Worm (Caenorhabditis elegans) whole organism, L3 larva: ENCODE measurements around the gene mnk-1.

Source experiments
- ZK546.5 ChIP-seq: sonication (generic microtip); optimal IDR thresholded peaks from 2 replicates; lab custom pipeline; 2017; ENCODE audit warnings: missing biosample characterization, missing genetic modification characterization
- aly-2 ChIP-seq: fragments of 150-350 bp; optimal IDR thresholded peaks from 2 replicates; lab custom pipeline; 2014; ENCODE audit warnings: missing biosample characterization, missing genetic modification characterization
- ama-1 ChIP-seq: fragments of 150-350 bp; optimal IDR thresholded peaks from 2 replicates; lab custom pipeline; 2018
- ceh-16 ChIP-seq: sonication (generic microtip); optimal IDR thresholded peaks from 2 replicates; lab custom pipeline; 2017; ENCODE audit warnings: missing biosample characterization, missing genetic modification characterization
- ceh-28 ChIP-seq: fragments of 150-350 bp; optimal IDR thresholded peaks from 2 replicates; lab custom pipeline; 2014; ENCODE audit warnings: missing biosample characterization, missing genetic modification reagents, missing genetic modification characterization
- ceh-82 ChIP-seq: fragments of 150-350 bp; optimal IDR thresholded peaks from 2 replicates; lab custom pipeline; 2014; ENCODE audit warnings: missing biosample characterization, missing genetic modification characterization
- ceh-9 ChIP-seq: sonication (generic microtip); optimal IDR thresholded peaks from 2 replicates; lab custom pipeline; 2018; ENCODE audit warnings: missing biosample characterization, missing genetic modification characterization
- daf-12 ChIP-seq: fragments of 150-350 bp; optimal IDR thresholded peaks from 2 replicates; lab custom pipeline; 2014; ENCODE audit warnings: missing biosample characterization, missing genetic modification reagents, missing genetic modification characterization
- egl-27 ChIP-seq: sonication (generic microtip); optimal IDR thresholded peaks from 4 replicates; lab custom pipeline; 2017; ENCODE audit warnings: missing biosample characterization, missing genetic modification reagents, missing genetic modification characterization
- egl-5 ChIP-seq: fragments of 150-350 bp; optimal IDR thresholded peaks from 2 replicates; lab custom pipeline; 2017; ENCODE audit warnings: missing biosample characterization, missing genetic modification reagents, missing genetic modification characterization, inconsistent platforms
- elt-1 ChIP-seq: fragments of 150-350 bp; optimal IDR thresholded peaks from 2 replicates; lab custom pipeline; 2014; ENCODE audit warnings: missing biosample characterization, missing genetic modification characterization
- elt-2 ChIP-seq: sonication (generic microtip); optimal IDR thresholded peaks from 2 replicates; lab custom pipeline; 2016; ENCODE audit warnings: missing genetic modification reagents, mild to moderate bottlenecking, missing genetic modification characterization, missing compliant biosample characterization
- eor-1 ChIP-seq, 2 experiments: fragments of 150-350 bp; optimal IDR thresholded peaks; 2 replicates each; lab custom pipeline; 2014 to 2018; ENCODE audit warnings: missing biosample characterization in 2 of 2, missing genetic modification characterization in 2 of 2
- fkh-10 ChIP-seq: sonication (generic microtip); optimal IDR thresholded peaks from 2 replicates; lab custom pipeline; 2017; ENCODE audit warnings: missing biosample characterization, missing genetic modification reagents, missing genetic modification characterization
- fkh-2 ChIP-seq: fragments of 150-350 bp; optimal IDR thresholded peaks from 2 replicates; lab custom pipeline; 2014; ENCODE audit warnings: missing biosample characterization, missing genetic modification reagents, missing genetic modification characterization
- fos-1 ChIP-seq: fragments of 150-350 bp; optimal IDR thresholded peaks from 2 replicates; lab custom pipeline; 2014; ENCODE audit warnings: missing biosample characterization, missing genetic modification characterization
- jun-1 ChIP-seq: fragments of 150-350 bp; optimal IDR thresholded peaks from 2 replicates; lab custom pipeline; 2014; ENCODE audit warnings: missing biosample characterization, missing genetic modification reagents, missing genetic modification characterization
- lin-15B ChIP-seq: fragments of 150-350 bp; optimal IDR thresholded peaks from 2 replicates; lab custom pipeline; 2014; ENCODE audit warnings: missing biosample characterization, missing genetic modification characterization
- mdl-1 ChIP-seq: fragments of 150-350 bp; optimal IDR thresholded peaks from 2 replicates; lab custom pipeline; 2014; ENCODE audit warnings: missing biosample characterization, missing genetic modification characterization
- mml-1 ChIP-seq: fragments of 150-350 bp; sonication (generic microtip); optimal IDR thresholded peaks from 3 replicates; lab custom pipeline; 2014; ENCODE audit warnings: missing biosample characterization, missing genetic modification characterization
- nfya-1 ChIP-seq: sonication (generic microtip); optimal IDR thresholded peaks from 2 replicates; lab custom pipeline; 2017; ENCODE audit warnings: missing genetic modification characterization, mild to moderate bottlenecking, missing compliant biosample characterization, antibody characterized with exemption, moderate library complexity; ENCODE audit not compliant: insufficient read depth
- nhr-11 ChIP-seq: fragments of 150-350 bp; optimal IDR thresholded peaks from 2 replicates; lab custom pipeline; 2014; ENCODE audit warnings: missing biosample characterization, missing genetic modification characterization
- nhr-12 ChIP-seq: fragments of 150-350 bp; optimal IDR thresholded peaks from 2 replicates; lab custom pipeline; 2014; ENCODE audit warnings: missing biosample characterization, missing genetic modification characterization
- nhr-23 ChIP-seq: fragments of 150-350 bp; optimal IDR thresholded peaks from 2 replicates; lab custom pipeline; 2014; ENCODE audit warnings: missing biosample characterization, missing genetic modification reagents, missing genetic modification characterization
- nhr-237 ChIP-seq: fragments of 150-350 bp; optimal IDR thresholded peaks from 2 replicates; lab custom pipeline; 2014; ENCODE audit warnings: missing biosample characterization, missing genetic modification characterization
- nhr-25 ChIP-seq: sonication (generic microtip); optimal IDR thresholded peaks from 2 replicates; lab custom pipeline; 2017; ENCODE audit warnings: missing biosample characterization, missing genetic modification characterization
- nhr-28 ChIP-seq: fragments of 150-350 bp; optimal IDR thresholded peaks from 2 replicates; lab custom pipeline; 2014; ENCODE audit warnings: missing biosample characterization, missing genetic modification characterization
- nhr-43 ChIP-seq: sonication (generic microtip); optimal IDR thresholded peaks from 2 replicates; lab custom pipeline; 2016; ENCODE audit warnings: mild to moderate bottlenecking, missing genetic modification characterization, missing compliant biosample characterization; ENCODE audit not compliant: poor library complexity, severe bottlenecking
- nhr-76 ChIP-seq: fragments of 150-350 bp; sonication (generic microtip); optimal IDR thresholded peaks from 5 replicates; lab custom pipeline; 2014; ENCODE audit warnings: missing biosample characterization, missing genetic modification characterization
- nhr-77 ChIP-seq: fragments of 150-350 bp; optimal IDR thresholded peaks from 2 replicates; lab custom pipeline; 2014; ENCODE audit warnings: missing biosample characterization, missing genetic modification characterization
- pha-4 ChIP-seq: fragments of 150-350 bp; optimal IDR thresholded peaks from 2 replicates; lab custom pipeline; 2014; ENCODE audit warnings: missing biosample characterization, missing genetic modification reagents, missing genetic modification characterization
- pqm-1 ChIP-seq: fragments of 150-350 bp; optimal IDR thresholded peaks from 2 replicates; lab custom pipeline; 2017; ENCODE audit warnings: missing biosample characterization, missing genetic modification characterization, inconsistent platforms
- sea-2 ChIP-seq: fragments of 150-350 bp; sonication (generic microtip); optimal IDR thresholded peaks from 4 replicates; lab custom pipeline; 2014; ENCODE audit warnings: missing biosample characterization, missing genetic modification reagents, missing genetic modification characterization
- skn-1 ChIP-seq: fragments of 150-350 bp; optimal IDR thresholded peaks from 2 replicates; lab custom pipeline; 2014; ENCODE audit warnings: missing biosample characterization, missing genetic modification characterization
- tbx-2 ChIP-seq: sonication (generic microtip); optimal IDR thresholded peaks from 2 replicates; lab custom pipeline; 2016; ENCODE audit warnings: mild to moderate bottlenecking, missing genetic modification characterization, missing compliant biosample characterization
- unc-39 ChIP-seq: sonication (generic microtip); optimal IDR thresholded peaks from 4 replicates; lab custom pipeline; 2017; ENCODE audit warnings: missing biosample characterization, missing genetic modification characterization
- unc-62 ChIP-seq: fragments of 150-350 bp; sonication (generic microtip); optimal IDR thresholded peaks from 4 replicates; lab custom pipeline; 2014; ENCODE audit warnings: missing biosample characterization, missing genetic modification reagents, missing genetic modification characterization
- zag-1 ChIP-seq: fragments of 150-350 bp; optimal IDR thresholded peaks from 2 replicates; lab custom pipeline; 2014; ENCODE audit warnings: missing biosample characterization, missing genetic modification characterization
- ztf-11 ChIP-seq: fragments of 150-350 bp; optimal IDR thresholded peaks from 2 replicates; lab custom pipeline; 2014; ENCODE audit warnings: missing biosample characterization, missing genetic modification characterization
- ztf-4 ChIP-seq: fragments of 150-350 bp; optimal IDR thresholded peaks from 2 replicates; lab custom pipeline; 2014; ENCODE audit warnings: missing biosample characterization, missing genetic modification characterization

The mnk-1 gene

ce11 chrII:10548778-10549671 lies 5.8 kb downstream of the mnk-1 start (continued):
- peak; percentile 32 for TF ChIP-seq elt-1
- TF ChIP-seq nhr-77 (tag; lab: Kevin White, UChicago), result no peak
- TF ChIP-seq mml-1 (tag; lab: Kevin White, UChicago), result no peak
- peak; percentile 61 for TF ChIP-seq unc-62 (GFP tag; lab: Kevin White, UChicago)

DNA sequence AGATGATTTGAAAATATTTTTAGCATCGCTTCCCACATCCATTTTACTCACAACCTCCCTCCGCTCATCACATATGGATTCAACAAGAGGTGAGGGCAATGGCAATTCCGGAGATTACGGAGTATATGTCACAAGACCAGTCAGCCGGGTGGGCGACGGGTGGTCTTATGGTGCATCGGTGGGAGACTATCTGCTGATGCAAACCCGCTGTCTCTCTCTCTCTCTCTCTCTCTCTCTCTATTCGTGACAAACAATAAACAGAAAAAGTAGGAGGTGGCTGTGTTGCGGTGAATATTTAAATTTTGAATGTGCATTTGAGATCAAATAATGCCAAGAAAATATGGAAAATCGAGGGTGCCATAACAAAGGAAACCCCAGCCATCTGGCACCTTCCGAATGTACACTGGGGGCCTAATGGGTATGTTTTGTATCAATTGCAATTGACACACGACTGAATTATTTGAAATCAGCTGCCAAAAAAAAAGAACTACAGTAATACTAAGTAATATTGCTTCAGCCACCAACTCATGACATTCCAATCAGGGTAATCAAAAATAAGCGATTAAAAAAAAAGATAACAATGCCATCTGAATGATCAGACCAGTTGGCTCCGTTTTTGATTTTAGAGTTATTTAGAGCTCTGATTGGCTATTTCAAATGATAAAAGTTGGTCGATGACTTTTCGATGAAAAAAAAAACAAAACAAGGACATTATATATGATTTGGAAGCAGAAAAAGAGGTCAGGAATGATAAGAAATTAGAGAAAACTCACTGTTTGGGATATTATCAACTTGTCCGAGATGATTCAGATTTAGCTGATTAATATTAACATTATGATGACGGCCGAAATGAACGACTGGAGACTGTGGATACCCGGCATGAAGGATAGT lies 6.8 kb downstream of the mnk-1 start:
- no peak for TF ChIP-seq ceh-16 (tag; lab: Kevin White, UChicago)
- TF ChIP-seq aly-2, result no peak
- no peak for TF ChIP-seq fos-1
- no peak for TF ChIP-seq nhr-12 (tag; lab: Kevin White, UChicago)
- no peak for TF ChIP-seq elt-1
- no peak for TF ChIP-seq egl-5
- no peak for TF ChIP-seq ceh-82 (tag; lab: Kevin White, UChicago)
- TF ChIP-seq nfya-1, result peak; percentile 53
- TF ChIP-seq unc-39, result no peak
- TF ChIP-seq nhr-11 (tag; lab: Kevin White, UChicago), result no peak
- no peak for TF ChIP-seq daf-12 (tag; lab: Kevin White, UChicago)
- TF ChIP-seq jun-1 (tag; lab: Kevin White, UChicago), result peak; percentile 61
- TF ChIP-seq ceh-28 (tag; lab: Kevin White, UChicago), result no peak
- no peak for TF ChIP-seq fkh-2 (tag; lab: Kevin White, UChicago)
- TF ChIP-seq ZK546.5 (tag; lab: Kevin White, UChicago), result no peak
- no peak for TF ChIP-seq mdl-1 (tag; lab: Kevin White, UChicago)
- no peak for TF ChIP-seq nhr-77 (tag; lab: Kevin White, UChicago)
- TF ChIP-seq mml-1 (tag; lab: Kevin White, UChicago), result no peak
- peak; percentile 31 for TF ChIP-seq nhr-25 (tag; lab: Kevin White, UChicago)
- TF ChIP-seq eor-1 (tag; optimal IDR thresholded peaks at IDR 0.05; lab: Kevin White, UChicago), result no peak
- peak; percentile 25 for TF ChIP-seq elt-2 (tag; lab: Kevin White, UChicago)
- TF ChIP-seq tbx-2 (tag; lab: Kevin White, UChicago), result no peak
- no peak for TF ChIP-seq nhr-237 (tag; lab: Kevin White, UChicago)
- TF ChIP-seq pqm-1, result peak; percentile 51
- TF ChIP-seq nhr-76, result no peak
- no peak for TF ChIP-seq unc-62 (GFP tag; lab: Kevin White, UChicago)
- TF ChIP-seq nhr-23, result no peak
- TF ChIP-seq ztf-4 (tag; lab: Kevin White, UChicago), result no peak
- no peak for TF ChIP-seq skn-1 (tag; lab: Kevin White, UChicago)
- no peak for TF ChIP-seq sea-2 (GFP tag; lab: Kevin White, UChicago)
- TF ChIP-seq nhr-28 (tag; lab: Kevin White, UChicago), result no peak
- TF ChIP-seq zag-1 (tag; lab: Kevin White, UChicago), result no peak
- TF ChIP-seq egl-27, result no peak
- no peak for TF ChIP-seq lin-15B (tag; lab: Kevin White, UChicago)
- TF ChIP-seq nhr-43 (tag; lab: Kevin White, UChicago), result no peak
- TF ChIP-seq ama-1 (lab: Kevin White, UChicago), result peak; percentile 85
- TF ChIP-seq fkh-10 (GFP tag; lab: Kevin White, UChicago), result no peak
- no peak for TF ChIP-seq pha-4 (tag; lab: Kevin White, UChicago)
- no peak for TF ChIP-seq ceh-9 (tag; lab: Kevin White, UChicago)
- no peak for TF ChIP-seq ztf-11 (tag; lab: Kevin White, UChicago)
